Worm (Caenorhabditis elegans) whole organism, late embryonic: Measurements from ENCODE around the gene F09C6.15.

Experiments used
- ahr-1 ChIP-seq: sonication (generic microtip); optimal IDR thresholded peaks from 2 replicates; lab custom pipeline; 2016; ENCODE audit warnings: missing genetic modification characterization, missing compliant biosample characterization
- ceh-14 ChIP-seq: sonication (generic microtip); optimal IDR thresholded peaks from 2 replicates; lab custom pipeline; 2016; ENCODE audit warnings: missing genotype, missing genetic modification characterization, missing compliant biosample characterization
- ceh-19 ChIP-seq: fragments of 200-800 bp; sonication (Bioruptor generic); optimal IDR thresholded peaks from 2 replicates; lab custom pipeline; 2018; ENCODE audit warnings: mild to moderate bottlenecking, missing genetic modification characterization, missing compliant biosample characterization
- ceh-2 ChIP-seq: sonication (generic microtip); optimal IDR thresholded peaks from 2 replicates; lab custom pipeline; 2016; ENCODE audit warnings: missing genotype, missing genetic modification characterization, missing compliant biosample characterization
- ceh-22 ChIP-seq: sonication (generic microtip); optimal IDR thresholded peaks from 2 replicates; lab custom pipeline; 2017; ENCODE audit warnings: missing biosample characterization, missing genetic modification characterization
- ceh-31 ChIP-seq: sonication (generic microtip); optimal IDR thresholded peaks from 2 replicates; lab custom pipeline; 2016; ENCODE audit warnings: missing genetic modification characterization, missing compliant biosample characterization
- ceh-34 ChIP-seq: sonication (generic microtip); optimal IDR thresholded peaks from 2 replicates; lab custom pipeline; 2016; ENCODE audit warnings: mild to moderate bottlenecking, missing genetic modification characterization, missing compliant biosample characterization
- dmd-4 ChIP-seq: sonication (generic microtip); optimal IDR thresholded peaks from 2 replicates; lab custom pipeline; 2016; ENCODE audit warnings: borderline replicate concordance, missing genetic modification characterization, missing compliant biosample characterization
- dve-1 ChIP-seq: sonication (generic microtip); optimal IDR thresholded peaks from 2 replicates; lab custom pipeline; 2017; ENCODE audit warnings: antibody characterized with exemption, mild to moderate bottlenecking, missing genetic modification characterization, missing compliant biosample characterization
- elt-2 ChIP-seq: sonication (generic microtip); optimal IDR thresholded peaks from 2 replicates; lab custom pipeline; 2016; ENCODE audit warnings: missing genetic modification reagents, missing genetic modification characterization, missing compliant biosample characterization
- ets-4 ChIP-seq: sonication (generic microtip); optimal IDR thresholded peaks from 2 replicates; lab custom pipeline; 2016; ENCODE audit warnings: missing genetic modification characterization, missing compliant biosample characterization
- fax-1 ChIP-seq: sonication (generic microtip); optimal IDR thresholded peaks from 2 replicates; lab custom pipeline; 2016; ENCODE audit warnings: missing genotype, missing genetic modification characterization, missing compliant biosample characterization
- fkh-10 ChIP-seq: fragments of 150-350 bp; optimal IDR thresholded peaks from 2 replicates; lab custom pipeline; 2014; ENCODE audit warnings: missing biosample characterization, missing genetic modification reagents, missing genetic modification characterization
- fkh-6 ChIP-seq: sonication (generic microtip); optimal IDR thresholded peaks from 2 replicates; lab custom pipeline; 2016; ENCODE audit warnings: missing genetic modification characterization, missing compliant biosample characterization
- gmeb-2 ChIP-seq: sonication (generic microtip); optimal IDR thresholded peaks from 2 replicates; lab custom pipeline; 2016; ENCODE audit warnings: missing genetic modification characterization, inconsistent platforms, missing compliant biosample characterization
- hlh-13 ChIP-seq: fragments of 200-800 bp; sonication (Bioruptor generic); optimal IDR thresholded peaks from 2 replicates; lab custom pipeline; 2018; ENCODE audit warnings: mild to moderate bottlenecking, missing genetic modification characterization, missing compliant biosample characterization
- hlh-30 ChIP-seq: sonication (generic microtip); optimal IDR thresholded peaks from 2 replicates; lab custom pipeline; 2017; ENCODE audit warnings: antibody characterized with exemption, missing genetic modification characterization, missing compliant biosample characterization; ENCODE audit not compliant: insufficient read depth
- hlh-6 ChIP-seq: sonication (generic microtip); optimal IDR thresholded peaks from 2 replicates; lab custom pipeline; 2016; ENCODE audit warnings: missing genotype, missing genetic modification characterization, missing compliant biosample characterization
- hlh-8 ChIP-seq: sonication (generic microtip); optimal IDR thresholded peaks from 2 replicates; lab custom pipeline; 2016; ENCODE audit warnings: missing genotype, missing genetic modification characterization, missing compliant biosample characterization
- lim-6 ChIP-seq: sonication (generic microtip); optimal IDR thresholded peaks from 2 replicates; lab custom pipeline; 2016; ENCODE audit warnings: missing genetic modification characterization, missing compliant biosample characterization
- lin-11 ChIP-seq: fragments of 200-800 bp; sonication (Bioruptor generic); optimal IDR thresholded peaks from 2 replicates; lab custom pipeline; 2018; ENCODE audit warnings: mild to moderate bottlenecking, missing genetic modification characterization, missing compliant biosample characterization
- madf-2 ChIP-seq: sonication (generic microtip); optimal IDR thresholded peaks from 2 replicates; lab custom pipeline; 2017; ENCODE audit warnings: missing genetic modification characterization, missing compliant biosample characterization
- nfya-1 ChIP-seq: sonication (generic microtip); optimal IDR thresholded peaks from 2 replicates; lab custom pipeline; 2017; ENCODE audit warnings: missing genetic modification characterization, mild to moderate bottlenecking, missing compliant biosample characterization, antibody characterized with exemption, moderate library complexity
- nhr-232 ChIP-seq: sonication (generic microtip); optimal IDR thresholded peaks from 2 replicates; lab custom pipeline; 2016; ENCODE audit warnings: missing genetic modification characterization, missing compliant biosample characterization
- odd-2 ChIP-seq: sonication (generic microtip); optimal IDR thresholded peaks from 2 replicates; lab custom pipeline; 2017; ENCODE audit warnings: antibody characterized with exemption, mild to moderate bottlenecking, missing genetic modification characterization, missing compliant biosample characterization
- pax-1 ChIP-seq: fragments of 150-350 bp; optimal IDR thresholded peaks from 2 replicates; lab custom pipeline; 2014; ENCODE audit warnings: missing biosample characterization, missing genetic modification characterization
- pha-2 ChIP-seq: sonication (generic microtip); optimal IDR thresholded peaks from 2 replicates; lab custom pipeline; 2017; ENCODE audit warnings: mild to moderate bottlenecking, missing genetic modification characterization, missing compliant biosample characterization
- ref-2 ChIP-seq: sonication (generic microtip); optimal IDR thresholded peaks from 2 replicates; lab custom pipeline; 2016; ENCODE audit warnings: missing genetic modification characterization, missing compliant biosample characterization
- rnt-1 ChIP-seq: sonication (generic microtip); optimal IDR thresholded peaks from 2 replicates; lab custom pipeline; 2016; ENCODE audit warnings: missing genetic modification characterization, missing compliant biosample characterization
- sdc-2 ChIP-seq: sonication (generic microtip); optimal IDR thresholded peaks from 2 replicates; lab custom pipeline; 2016; ENCODE audit warnings: missing genotype, missing genetic modification characterization, missing compliant biosample characterization
- sox-4 ChIP-seq: sonication (generic microtip); optimal IDR thresholded peaks from 2 replicates; lab custom pipeline; 2017; ENCODE audit warnings: mild to moderate bottlenecking, missing genetic modification characterization, inconsistent platforms, missing compliant biosample characterization
- syd-9 ChIP-seq: sonication (generic microtip); optimal IDR thresholded peaks from 2 replicates; lab custom pipeline; 2016; ENCODE audit warnings: mild to moderate bottlenecking, missing genetic modification characterization, moderate library complexity, missing compliant biosample characterization
- tbx-7 ChIP-seq: sonication (generic microtip); optimal IDR thresholded peaks from 2 replicates; lab custom pipeline; 2016; ENCODE audit warnings: missing genotype, missing genetic modification characterization, missing compliant biosample characterization
- unc-42 ChIP-seq: sonication (generic microtip); optimal IDR thresholded peaks from 2 replicates; lab custom pipeline; 2016; ENCODE audit warnings: missing genotype, missing genetic modification characterization, missing compliant biosample characterization
- unc-55 ChIP-seq: sonication (generic microtip); optimal IDR thresholded peaks from 2 replicates; lab custom pipeline; 2017; ENCODE audit warnings: missing biosample characterization, missing genetic modification reagents, missing genetic modification characterization
- zip-5 ChIP-seq: sonication (generic microtip); optimal IDR thresholded peaks from 2 replicates; lab custom pipeline; 2016; ENCODE audit warnings: missing genetic modification characterization, missing compliant biosample characterization
- ztf-16 ChIP-seq: sonication (generic microtip); optimal IDR thresholded peaks from 2 replicates; lab custom pipeline; 2017; ENCODE audit warnings: missing genetic modification characterization, missing compliant biosample characterization

The F09C6.15 gene

DNA sequence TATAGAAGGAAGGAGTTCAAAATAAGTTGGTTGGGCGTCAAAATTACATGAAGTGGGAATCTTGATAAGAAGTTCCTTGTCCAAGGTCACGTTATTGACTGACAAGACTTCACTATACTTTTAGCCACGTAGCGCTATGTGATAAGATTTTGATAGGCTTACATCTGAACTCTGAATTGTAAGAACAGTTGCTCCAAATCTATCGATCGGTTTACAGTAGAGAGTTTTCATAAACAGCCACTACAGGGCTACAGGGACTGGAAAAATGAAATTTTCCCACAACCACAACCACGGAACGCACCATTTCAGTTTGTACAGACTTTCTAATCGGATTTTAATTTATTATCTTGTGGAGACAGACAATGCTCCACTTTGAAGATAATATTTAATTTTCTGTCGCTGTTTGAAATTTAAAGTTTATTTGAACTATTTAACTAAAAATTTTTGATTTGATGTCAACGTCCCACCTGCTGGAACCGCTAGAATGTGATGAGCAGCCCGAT lies 35.5 kb upstream of the F09C6.15 start, which contains the start of the genes clec-31 and clec-22:
TSS of gene clec-31 (minus strand) at position 101 of the 503 bp plus-strand sequence.
TSS of gene clec-22 (plus strand) at position 453 of the 503 bp plus-strand sequence.
- no peak for TF ChIP-seq pax-1 (tag; lab: Kevin White, UChicago)
- no peak for TF ChIP-seq sox-4 (tag; lab: Kevin White, UChicago)
- TF ChIP-seq ceh-22: no peak
- no peak for TF ChIP-seq ztf-16 (tag; lab: Kevin White, UChicago)
- no peak for TF ChIP-seq fkh-10 (GFP tag; lab: Kevin White, UChicago)
- TF ChIP-seq syd-9 (tag; lab: Kevin White, UChicago): no peak
- TF ChIP-seq zip-5 (tag; lab: Kevin White, UChicago): no peak
- no peak for TF ChIP-seq gmeb-2 (tag; lab: Kevin White, UChicago)
- TF ChIP-seq, all 69 proteins: peak for 0

DNA sequence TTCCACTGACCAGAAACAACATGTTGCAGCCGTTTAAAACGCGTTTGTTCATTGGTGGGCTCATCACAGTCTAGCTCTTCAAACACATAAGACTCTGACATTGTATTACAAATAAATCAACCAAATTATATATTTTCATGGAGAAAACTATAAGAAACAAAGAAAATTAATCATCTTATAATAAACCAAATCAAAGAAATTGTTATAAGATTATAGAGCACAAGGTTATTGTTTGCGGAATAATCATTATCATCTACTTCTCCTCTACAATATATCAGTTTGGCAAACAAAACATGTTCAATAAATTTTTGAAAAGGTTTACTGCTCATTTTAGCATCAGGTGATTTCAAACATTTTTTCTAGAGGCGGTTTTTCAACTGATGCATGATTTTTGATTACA lies 31.8 kb upstream of the F09C6.15 start, which contains the start of the genes clec-32 and clec-24:
TSS of gene clec-32 (minus strand) at position 101 of the 400 bp plus-strand sequence.
TSS of gene clec-24 (plus strand) at position 294 of the 400 bp plus-strand sequence.
- TF ChIP-seq unc-55 (GFP tag; lab: Kevin White, UChicago) (no peak), tbx-7 (tag; lab: Kevin White, UChicago) (no peak), sdc-2 (tag; lab: Kevin White, UChicago) (no peak), ceh-19 (no peak), hlh-13 (GFP tag; lab: Kevin White, UChicago) (no peak), ceh-34 (tag; lab: Kevin White, UChicago) (no peak), pha-2 (no peak), pax-1 (tag; lab: Kevin White, UChicago) (no peak)

DNA sequence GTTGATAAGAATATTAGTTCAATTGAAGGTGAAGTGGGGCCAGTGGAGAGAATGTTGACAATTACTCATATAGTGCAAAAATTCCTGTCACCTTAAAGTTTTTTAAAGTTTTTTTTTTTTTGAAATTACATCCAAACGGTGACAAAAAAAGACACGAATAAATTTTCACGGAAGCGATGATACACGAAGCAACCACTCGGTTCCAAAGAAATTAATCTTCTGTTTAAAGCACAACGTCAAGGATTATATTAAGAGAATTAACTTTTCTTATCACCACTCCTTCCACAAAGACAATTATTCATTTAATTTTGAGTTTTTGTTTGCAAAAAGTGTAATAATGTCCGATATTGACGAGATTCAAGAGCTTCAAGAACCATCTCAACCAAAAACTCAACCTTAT lies 28.1 kb upstream of the F09C6.15 start, which contains the start of gene clec-28:
TSS of gene clec-28 (plus strand) at position 301 of the 400 bp plus-strand sequence.
- no peak for TF ChIP-seq nhr-232
- no peak for TF ChIP-seq lim-6 (tag; lab: Kevin White, UChicago)
- TF ChIP-seq hlh-30: no peak
- no peak for TF ChIP-seq dve-1
- TF ChIP-seq elt-2 (tag; lab: Kevin White, UChicago): no peak
- TF ChIP-seq madf-2: no peak
- TF ChIP-seq pha-2: no peak
- TF ChIP-seq ref-2: no peak
- no peak for TF ChIP-seq fax-1 (tag; lab: Kevin White, UChicago)
- no peak for TF ChIP-seq ceh-22
- no peak for TF ChIP-seq hlh-6
- no peak for TF ChIP-seq unc-42 (tag; lab: Kevin White, UChicago)
- TF ChIP-seq nfya-1 (tag; lab: Kevin White, UChicago): no peak
- TF ChIP-seq ets-4 (tag; lab: Kevin White, UChicago): no peak
- TF ChIP-seq, all 69 proteins: peak for 0

DNA sequence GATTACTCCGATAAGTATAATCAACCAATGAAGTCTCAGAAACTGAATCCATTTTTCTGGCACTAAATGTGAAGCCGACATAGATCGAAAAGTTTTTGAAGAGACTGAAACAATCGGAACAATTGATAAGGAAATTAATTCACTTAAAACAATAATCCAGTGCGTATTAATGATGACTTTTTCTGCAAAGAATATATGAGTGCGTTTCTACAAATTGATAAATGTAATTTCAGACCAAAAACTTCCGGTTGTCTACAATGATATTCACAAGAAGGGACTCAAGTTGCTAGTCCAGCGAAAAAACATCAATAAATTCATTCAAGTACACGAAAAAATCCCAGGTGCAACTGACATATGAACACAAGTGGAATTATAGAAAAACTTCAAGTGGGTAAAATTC lies 23.8 kb upstream of the F09C6.15 start, which contains the start of gene clec-33:
TSS of gene clec-33 (minus strand) at position 101 of the 400 bp plus-strand sequence.
- no peak for TF ChIP-seq fkh-6 (tag; lab: Kevin White, UChicago)
- TF ChIP-seq rnt-1 (tag; lab: Kevin White, UChicago): no peak
- no peak for TF ChIP-seq ahr-1 (tag; lab: Kevin White, UChicago)
- TF ChIP-seq ets-4 (tag; lab: Kevin White, UChicago): no peak
- no peak for TF ChIP-seq ceh-22
- no peak for TF ChIP-seq ceh-2 (tag; lab: Kevin White, UChicago)
- no peak for TF ChIP-seq ceh-31
- TF ChIP-seq hlh-8 (tag; lab: Kevin White, UChicago): no peak
- no peak for TF ChIP-seq ceh-14 (tag; lab: Kevin White, UChicago)
- no peak for TF ChIP-seq tbx-7 (tag; lab: Kevin White, UChicago)

DNA sequence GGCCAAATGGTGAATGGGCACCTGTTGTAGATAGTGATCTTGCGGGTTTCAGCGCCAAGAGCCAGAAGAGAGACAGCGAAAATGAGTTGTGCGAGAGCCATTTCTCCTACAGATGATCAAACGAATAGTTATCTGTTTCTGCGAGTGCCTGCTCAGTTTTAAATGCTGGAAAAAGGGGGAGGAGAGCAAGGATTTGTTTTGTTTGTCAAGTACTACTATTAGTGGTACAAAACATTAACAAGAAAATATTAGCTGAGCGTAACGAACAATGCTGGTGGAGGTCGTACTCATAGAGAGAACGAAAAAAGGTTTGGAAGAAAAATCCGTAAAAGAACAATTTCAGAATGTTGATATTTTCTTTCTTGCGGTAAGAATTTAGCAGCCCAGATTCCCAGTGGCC lies 22.2 kb upstream of the F09C6.15 start, which contains the start of gene thn-4:
TSS of gene thn-4 (minus strand) at position 101 of the 400 bp plus-strand sequence.
- TF ChIP-seq lin-11 (no peak), ztf-16 (tag; lab: Kevin White, UChicago) (no peak), odd-2 (tag; lab: Kevin White, UChicago) (no peak), ceh-19 (no peak), sox-4 (tag; lab: Kevin White, UChicago) (no peak), dmd-4 (tag; lab: Kevin White, UChicago) (no peak), fkh-6 (tag; lab: Kevin White, UChicago) (no peak)
